Worm (Caenorhabditis elegans) whole organism, L4 larva: ENCODE results near the gene C39B5.2.

ENCODE experiments used
- F10B5.3 ChIP-seq: sonication (generic microtip); optimal IDR thresholded peaks from 2 replicates; lab custom pipeline; 2016; ENCODE audit warnings: mild to moderate bottlenecking, missing genetic modification characterization, missing compliant biosample characterization
- Y105C5A.15 ChIP-seq: fragments of 200-800 bp; sonication (Bioruptor generic); IDR thresholded peaks from 2 replicates; pipeline ENCODE4 v1.3.6; 2022; ENCODE audit warnings: missing genetic modification characterization, missing compliant biosample characterization
- aly-2 ChIP-seq: sonication (generic microtip); optimal IDR thresholded peaks from 2 replicates; lab custom pipeline; 2018; ENCODE audit warnings: missing biosample characterization, missing genetic modification characterization
- dve-1 ChIP-seq: sonication (generic microtip); optimal IDR thresholded peaks from 2 replicates; lab custom pipeline; 2017; ENCODE audit warnings: antibody characterized with exemption, mild to moderate bottlenecking, missing genetic modification characterization, missing compliant biosample characterization; ENCODE audit not compliant: insufficient read depth
- lin-39 ChIP-seq: fragments of 150-350 bp; optimal IDR thresholded peaks from 2 replicates; lab custom pipeline; 2014; ENCODE audit warnings: missing biosample characterization, missing genetic modification reagents, missing genetic modification characterization
- mdl-1 ChIP-seq, 2 experiments: fragments of 150-350 bp in 1 of 2; sonication (generic microtip) in 1 of 2; optimal IDR thresholded peaks; 2 replicates each; lab custom pipeline; 2014 to 2017; ENCODE audit warnings: missing biosample characterization in 2 of 2, missing genetic modification characterization in 2 of 2
- mes-2 ChIP-seq: sonication (generic microtip); optimal IDR thresholded peaks from 2 replicates; lab custom pipeline; 2016; ENCODE audit warnings: missing genotype, mild to moderate bottlenecking, missing genetic modification characterization, missing compliant biosample characterization; ENCODE audit not compliant: poor library complexity, severe bottlenecking
- nhr-11 ChIP-seq: fragments of 150-350 bp; optimal IDR thresholded peaks from 2 replicates; lab custom pipeline; 2014; ENCODE audit warnings: missing biosample characterization, missing genetic modification characterization
- nhr-6 ChIP-seq: fragments of 150-350 bp; optimal IDR thresholded peaks from 2 replicates; lab custom pipeline; 2014; ENCODE audit warnings: missing biosample characterization, missing genetic modification characterization
- php-3 ChIP-seq: fragments of 200-800 bp; sonication (Bioruptor generic); IDR thresholded peaks from 2 replicates; pipeline ENCODE4 v1.3.6; 2022; ENCODE audit warnings: missing genetic modification reagents, missing genetic modification characterization, missing compliant biosample characterization
- pqm-1 ChIP-seq: sonication (generic microtip); optimal IDR thresholded peaks from 2 replicates; lab custom pipeline; 2017; ENCODE audit warnings: missing biosample characterization, missing genetic modification characterization
- sdz-12 ChIP-seq: fragments of 200-800 bp; sonication (Bioruptor generic); optimal IDR thresholded peaks from 2 replicates; lab custom pipeline; 2018; ENCODE audit warnings: mild to moderate bottlenecking, missing genetic modification characterization, missing compliant biosample characterization
- ztf-11 ChIP-seq: fragments of 150-350 bp; optimal IDR thresholded peaks from 2 replicates; lab custom pipeline; 2014; ENCODE audit warnings: missing biosample characterization, missing genetic modification characterization

DNA sequence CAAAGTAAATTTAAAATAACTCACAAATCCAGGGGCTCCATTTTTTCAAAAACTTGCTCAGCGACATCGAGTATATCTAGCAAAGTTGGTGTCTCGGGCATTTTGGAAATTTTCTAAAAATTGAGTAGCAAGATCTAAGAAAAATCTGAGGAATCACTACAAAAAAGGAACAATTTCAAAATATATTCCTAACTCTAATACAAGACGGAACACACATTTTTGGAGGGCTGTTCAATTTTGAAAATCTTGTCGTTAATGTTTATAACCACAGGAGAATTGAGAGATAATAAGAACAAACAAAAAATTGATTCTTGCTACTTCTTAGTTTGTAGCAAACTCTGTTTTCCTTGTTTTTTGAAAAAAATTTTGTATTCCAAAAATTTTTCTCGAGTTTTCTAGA is 2.3 kb upstream of the C39B5.2 start, which contains the start of gene fbxa-47:
- no peak for TF ChIP-seq pqm-1 (tag; lab: Kevin White, UChicago)
- TF ChIP-seq Y105C5A.15 (GFP tag; lab: Robert Waterston, UW): no peak
- no peak for TF ChIP-seq php-3 (GFP tag; lab: Robert Waterston, UW)
- no peak for TF ChIP-seq nhr-11 (tag; lab: Kevin White, UChicago)
- no peak for TF ChIP-seq lin-39
- no peak for TF ChIP-seq F10B5.3 (tag; lab: Kevin White, UChicago)
- TF ChIP-seq sdz-12: no peak
- no peak for TF ChIP-seq ztf-11
- TF ChIP-seq mes-2 (tag; lab: Kevin White, UChicago): no peak
- TF ChIP-seq aly-2 (tag; lab: Kevin White, UChicago): no peak
- no peak for TF ChIP-seq nhr-6 (tag; lab: Kevin White, UChicago)
- no peak for TF ChIP-seq dve-1
- no peak for TF ChIP-seq mdl-1 (tag; optimal IDR thresholded peaks at IDR 0.05; lab: Kevin White, UChicago)
